Worm (Caenorhabditis elegans) whole organism, L1 larva: ENCODE data around the gene spp-30.
A peak's percentile ranks its signal among the peaks of the same experiment; 100 is the strongest.

Experiments used
- C04F5.9 ChIP-seq: sonication (generic microtip); optimal IDR thresholded peaks from 2 replicates; lab custom pipeline; 2016; ENCODE audit warnings: missing genetic modification characterization, missing compliant biosample characterization
- Y116A8C.19 ChIP-seq: sonication (generic microtip); optimal IDR thresholded peaks from 2 replicates; lab custom pipeline; 2016; ENCODE audit warnings: missing compliant biosample characterization, missing genetic modification characterization, borderline replicate concordance
- blmp-1 ChIP-seq: fragments of 150-350 bp; optimal IDR thresholded peaks from 2 replicates; lab custom pipeline; 2014; ENCODE audit warnings: missing biosample characterization, missing genetic modification characterization
- ces-1 ChIP-seq: fragments of 150-350 bp; optimal IDR thresholded peaks from 2 replicates; lab custom pipeline; 2014; ENCODE audit warnings: missing biosample characterization, missing genetic modification reagents, missing genetic modification characterization
- dsc-1 ChIP-seq: sonication (generic microtip); optimal IDR thresholded peaks from 2 replicates; lab custom pipeline; 2016; ENCODE audit warnings: mild to moderate bottlenecking, missing genetic modification characterization, missing compliant biosample characterization
- efl-1 ChIP-seq, 4 experiments: fragments of 150-350 bp; optimal IDR thresholded peaks in 3 of 4; peaks in 1 of 4; 1 replicate in 1 of 4; 2 replicates in 3 of 4; lab custom pipeline; 2014; ENCODE audit warnings: missing biosample characterization in 2 of 4, missing genetic modification characterization in 2 of 4, missing genetic modification reagents in 2 of 4
- elt-3 ChIP-seq, 6 experiments: fragments of 150-350 bp in 1 of 6; sonication (generic microtip); optimal IDR thresholded peaks; 2 replicates each; lab custom pipeline; 2017 to 2018; ENCODE audit warnings: missing biosample characterization in 6 of 6, missing genetic modification characterization in 6 of 6, inconsistent platforms in 1 of 6
- ets-5 ChIP-seq: fragments of 200-800 bp; sonication (Bioruptor generic); IDR thresholded peaks from 2 replicates; pipeline ENCODE4 v1.3.6; 2022; ENCODE audit warnings: missing genetic modification characterization, missing compliant biosample characterization
- fos-1 ChIP-seq: fragments of 150-350 bp; optimal IDR thresholded peaks from 2 replicates; lab custom pipeline; 2014; ENCODE audit warnings: missing biosample characterization, missing genetic modification characterization
- hlh-4 ChIP-seq: sonication (generic microtip); optimal IDR thresholded peaks from 2 replicates; lab custom pipeline; 2016; ENCODE audit warnings: mild to moderate bottlenecking, missing genetic modification characterization, missing compliant biosample characterization
- irx-1 ChIP-seq: sonication (generic microtip); optimal IDR thresholded peaks from 2 replicates; lab custom pipeline; 2016; ENCODE audit warnings: missing genetic modification characterization, missing compliant biosample characterization
- jun-1 ChIP-seq: fragments of 150-350 bp; optimal IDR thresholded peaks from 2 replicates; lab custom pipeline; 2014; ENCODE audit warnings: missing biosample characterization, missing genetic modification reagents, missing genetic modification characterization
- lin-14 ChIP-seq: fragments of 200-800 bp; sonication (Bioruptor generic); optimal IDR thresholded peaks from 2 replicates; lab custom pipeline; 2018; ENCODE audit warnings: mild to moderate bottlenecking, missing genetic modification characterization, moderate library complexity, missing compliant biosample characterization
- lin-35 ChIP-seq, 2 experiments: fragments of 150-350 bp; optimal IDR thresholded peaks; 2 replicates each; lab custom pipeline; 2014; ENCODE audit warnings: missing biosample characterization in 2 of 2, missing genetic modification characterization in 2 of 2, missing genetic modification reagents in 2 of 2
- lsy-2 ChIP-seq, 2 experiments: fragments of 150-350 bp; optimal IDR thresholded peaks; 2 replicates each; lab custom pipeline; 2014; ENCODE audit warnings: missing biosample characterization in 2 of 2, missing genetic modification characterization in 2 of 2
- mdl-1 ChIP-seq, 2 experiments: fragments of 150-350 bp; optimal IDR thresholded peaks; 2 replicates each; lab custom pipeline; 2014 to 2017; ENCODE audit warnings: missing biosample characterization in 2 of 2, missing genetic modification characterization in 2 of 2, inconsistent platforms in 1 of 2
- mef-2 ChIP-seq: fragments of 150-350 bp; optimal IDR thresholded peaks from 2 replicates; lab custom pipeline; 2014; ENCODE audit warnings: missing biosample characterization, missing genetic modification characterization
- mep-1 ChIP-seq: fragments of 150-350 bp; optimal IDR thresholded peaks from 2 replicates; lab custom pipeline; 2014; ENCODE audit warnings: missing biosample characterization, missing genetic modification characterization
- nhr-11 ChIP-seq: fragments of 150-350 bp; optimal IDR thresholded peaks from 2 replicates; lab custom pipeline; 2014; ENCODE audit warnings: missing biosample characterization, missing genetic modification characterization
- nhr-12 ChIP-seq: sonication (generic microtip); optimal IDR thresholded peaks from 2 replicates; lab custom pipeline; 2017; ENCODE audit warnings: missing biosample characterization, missing genetic modification characterization
- nhr-47 ChIP-seq: sonication (generic microtip); optimal IDR thresholded peaks from 2 replicates; lab custom pipeline; 2016; ENCODE audit warnings: mild to moderate bottlenecking, missing genetic modification characterization, moderate library complexity, missing compliant biosample characterization
- nhr-71 ChIP-seq: sonication (generic microtip); optimal IDR thresholded peaks from 2 replicates; lab custom pipeline; 2016; ENCODE audit warnings: mild to moderate bottlenecking, missing genetic modification characterization, moderate library complexity, missing compliant biosample characterization
- nhr-77 ChIP-seq: fragments of 150-350 bp; optimal IDR thresholded peaks from 2 replicates; lab custom pipeline; 2014; ENCODE audit warnings: missing biosample characterization, missing genetic modification characterization
- nhr-84 ChIP-seq: sonication (generic microtip); optimal IDR thresholded peaks from 2 replicates; lab custom pipeline; 2017; ENCODE audit warnings: missing biosample characterization, missing genetic modification characterization
- nhr-85 ChIP-seq: sonication (generic microtip); peaks from one replicate; lab custom pipeline; 2016; ENCODE audit warnings: missing genetic modification characterization, inconsistent platforms, missing compliant biosample characterization
- rnt-1 ChIP-seq: sonication (generic microtip); optimal IDR thresholded peaks from 2 replicates; lab custom pipeline; 2016; ENCODE audit warnings: mild to moderate bottlenecking, missing genetic modification characterization, moderate library complexity, missing compliant biosample characterization
- snu-23 ChIP-seq: sonication (generic microtip); optimal IDR thresholded peaks from 2 replicates; lab custom pipeline; 2016; ENCODE audit warnings: missing genetic modification characterization, missing compliant biosample characterization
- sptf-1 ChIP-seq: fragments of 150-350 bp; optimal IDR thresholded peaks from 2 replicates; lab custom pipeline; 2014; ENCODE audit warnings: missing biosample characterization, missing genetic modification characterization
- swsn-7 ChIP-seq: sonication (generic microtip); optimal IDR thresholded peaks from 2 replicates; lab custom pipeline; 2016; ENCODE audit warnings: missing genetic modification characterization, missing compliant biosample characterization
- unc-130 ChIP-seq: fragments of 150-350 bp; optimal IDR thresholded peaks from 2 replicates; lab custom pipeline; 2017; ENCODE audit warnings: missing biosample characterization, missing genetic modification characterization, inconsistent platforms
- unc-62 ChIP-seq: fragments of 150-350 bp; optimal IDR thresholded peaks from 2 replicates; lab custom pipeline; 2014; ENCODE audit warnings: missing biosample characterization, missing genetic modification reagents, missing genetic modification characterization
- unc-86 ChIP-seq: sonication (generic microtip); optimal IDR thresholded peaks from 2 replicates; lab custom pipeline; 2016; ENCODE audit warnings: missing genetic modification characterization, missing compliant biosample characterization
- unc-98 ChIP-seq: fragments of 200-800 bp; sonication (Bioruptor generic); IDR thresholded peaks from 2 replicates; pipeline ENCODE4 v1.3.6; 2022; ENCODE audit warnings: missing genetic modification characterization, missing compliant biosample characterization
- vab-15 ChIP-seq: sonication (generic microtip); optimal IDR thresholded peaks from 2 replicates; lab custom pipeline; 2017; ENCODE audit warnings: missing genotype, mild to moderate bottlenecking, missing genetic modification characterization, missing compliant biosample characterization
- xbp-1 ChIP-seq: sonication (generic microtip); optimal IDR thresholded peaks from 2 replicates; lab custom pipeline; 2016; ENCODE audit warnings: missing genetic modification characterization, missing compliant biosample characterization
- ztf-4 ChIP-seq: fragments of 150-350 bp; optimal IDR thresholded peaks from 2 replicates; lab custom pipeline; 2014; ENCODE audit warnings: missing biosample characterization, missing genetic modification characterization

Gene spp-30

ce11 chrX:11666545-11667177, 38.2 kb upstream of the spp-30 start, which contains the start of gene noca-2 (continued):
- no peak for TF ChIP-seq nhr-77 (tag; lab: Kevin White, UChicago)
- TF ChIP-seq nhr-11 (tag; lab: Kevin White, UChicago), result no peak
- peak; percentile 46 for TF ChIP-seq nhr-85 (tag; lab: Kevin White, UChicago)
- no peak for TF ChIP-seq hlh-4 (tag; lab: Kevin White, UChicago)
- peak; percentile 82 for TF ChIP-seq lin-14 (GFP tag; lab: Kevin White, UChicago)
- no peak for TF ChIP-seq mef-2 (tag; lab: Kevin White, UChicago)
- peak; percentile 11 for TF ChIP-seq xbp-1 (tag; lab: Kevin White, UChicago)
- TF ChIP-seq mdl-1 (tag; optimal IDR thresholded peaks at IDR 0.05; lab: Kevin White, UChicago), result no peak
- peak; percentile 12 for TF ChIP-seq mep-1 (tag; lab: Kevin White, UChicago)
- peak; percentile 26 for TF ChIP-seq swsn-7 (tag; lab: Kevin White, UChicago)
- TF ChIP-seq C04F5.9 (tag; lab: Kevin White, UChicago), result no peak
- TF ChIP-seq sptf-1 (tag; lab: Kevin White, UChicago), result no peak
- TF ChIP-seq vab-15 (tag; lab: Kevin White, UChicago), result no peak
- peak; percentile 11 for TF ChIP-seq unc-86 (tag; lab: Kevin White, UChicago)
- peak; percentile 11 for TF ChIP-seq nhr-47 (tag; lab: Kevin White, UChicago)
- TF ChIP-seq lin-35 (GFP tag; optimal IDR thresholded peaks at IDR 0.05; lab: Kevin White, UChicago), result no peak
- TF ChIP-seq jun-1 (tag; lab: Kevin White, UChicago), result no peak
- TF ChIP-seq ets-5 (GFP tag; lab: Robert Waterston, UW), result no peak
- TF ChIP-seq unc-130 (tag; lab: Kevin White, UChicago), result no peak
- TF ChIP-seq unc-98 (GFP tag; lab: Robert Waterston, UW), result no peak
- peak; percentile 21 for TF ChIP-seq rnt-1 (tag; lab: Kevin White, UChicago)
- TF ChIP-seq lsy-2 (tag; optimal IDR thresholded peaks at IDR 0.05; lab: Kevin White, UChicago), result peak in 1 of 2 experiments; percentile 44
- TF ChIP-seq fos-1 (tag; lab: Kevin White, UChicago), result no peak
- TF ChIP-seq unc-62 (GFP tag; lab: Kevin White, UChicago), result no peak
- no peak for TF ChIP-seq Y116A8C.19

- TF ChIP-seq elt-3 (tag; optimal IDR thresholded peaks at IDR 0.05; lab: Kevin White, UChicago) (peak in 1 of 6 experiments; percentile 16), blmp-1 (tag; lab: Kevin White, UChicago) (peak; percentile 96), dsc-1 (tag; lab: Kevin White, UChicago) (no peak)
Observed at ce11 chrX:11665522-11666017, 37.1 kb upstream of the spp-30 start.

ce11 chrX:11664184-11664583, 35.7 kb upstream of the spp-30 start:
- TF ChIP-seq nhr-71 (tag; lab: Kevin White, UChicago), result no peak
- TF ChIP-seq irx-1 (tag; lab: Kevin White, UChicago), result no peak
- no peak for TF ChIP-seq ztf-4 (tag; lab: Kevin White, UChicago)
- TF ChIP-seq snu-23, result no peak
- no peak for TF ChIP-seq ces-1 (GFP tag; lab: Kevin White, UChicago)
- TF ChIP-seq lin-14 (GFP tag; lab: Kevin White, UChicago), result peak; percentile 1
- no peak for TF ChIP-seq C04F5.9 (tag; lab: Kevin White, UChicago)
- no peak for TF ChIP-seq jun-1 (tag; lab: Kevin White, UChicago)
- no peak for TF ChIP-seq mep-1 (tag; lab: Kevin White, UChicago)
- TF ChIP-seq nhr-84 (tag; lab: Kevin White, UChicago), result no peak
- TF ChIP-seq lsy-2 (tag; optimal IDR thresholded peaks at IDR 0.05; lab: Kevin White, UChicago), result no peak
- no peak for TF ChIP-seq nhr-12 (tag; lab: Kevin White, UChicago)
- TF ChIP-seq unc-86 (tag; lab: Kevin White, UChicago), result no peak
- TF ChIP-seq efl-1 (optimal IDR thresholded peaks at IDR 0.05; lab: Kevin White, UChicago), result no peak
- peak in 1 of 2 experiments; percentile 86 for TF ChIP-seq efl-1 (GFP tag; optimal IDR thresholded peaks at IDR 0.05 in 1 of 2; lab: Kevin White, UChicago)
- TF ChIP-seq elt-3 (tag; optimal IDR thresholded peaks at IDR 0.05; lab: Kevin White, UChicago), result no peak
